Worm (Caenorhabditis elegans) whole organism, L3 larva: ENCODE data around the gene EEED8.13.

Experiments
- daf-12 ChIP-seq: fragments of 150-350 bp; optimal IDR thresholded peaks from 2 replicates; lab custom pipeline; 2014; ENCODE audit warnings: missing biosample characterization, missing genetic modification reagents, missing genetic modification characterization
- fkh-10 ChIP-seq: sonication (generic microtip); optimal IDR thresholded peaks from 2 replicates; lab custom pipeline; 2017; ENCODE audit warnings: missing biosample characterization, missing genetic modification reagents, missing genetic modification characterization
- jun-1 ChIP-seq: fragments of 150-350 bp; optimal IDR thresholded peaks from 2 replicates; lab custom pipeline; 2014; ENCODE audit warnings: missing biosample characterization, missing genetic modification reagents, missing genetic modification characterization
- mdl-1 ChIP-seq: fragments of 150-350 bp; optimal IDR thresholded peaks from 2 replicates; lab custom pipeline; 2014; ENCODE audit warnings: missing biosample characterization, missing genetic modification characterization
- pqm-1 ChIP-seq: fragments of 150-350 bp; optimal IDR thresholded peaks from 2 replicates; lab custom pipeline; 2017; ENCODE audit warnings: missing biosample characterization, missing genetic modification characterization, inconsistent platforms
- snpc-4 ChIP-seq: fragments of 150-350 bp; optimal IDR thresholded peaks from 2 replicates; lab custom pipeline; 2014; ENCODE audit warnings: missing biosample characterization, missing genetic modification characterization
- tbx-2 ChIP-seq: sonication (generic microtip); optimal IDR thresholded peaks from 2 replicates; lab custom pipeline; 2016; ENCODE audit warnings: mild to moderate bottlenecking, missing genetic modification characterization, missing compliant biosample characterization
- unc-62 ChIP-seq: fragments of 150-350 bp; sonication (generic microtip); optimal IDR thresholded peaks from 4 replicates; lab custom pipeline; 2014; ENCODE audit warnings: missing biosample characterization, missing genetic modification reagents, missing genetic modification characterization
- zag-1 ChIP-seq: fragments of 150-350 bp; optimal IDR thresholded peaks from 2 replicates; lab custom pipeline; 2014; ENCODE audit warnings: missing biosample characterization, missing genetic modification characterization

- no peak for TF ChIP-seq mdl-1 (tag; lab: Kevin White, UChicago)
- no peak for TF ChIP-seq snpc-4 (tag; lab: Kevin White, UChicago)
- TF ChIP-seq daf-12: no peak
- no peak for TF ChIP-seq zag-1 (tag; lab: Kevin White, UChicago)
- no peak for TF ChIP-seq pqm-1 (tag; lab: Kevin White, UChicago)
- no peak for TF ChIP-seq fkh-10 (GFP tag; lab: Kevin White, UChicago)
- TF ChIP-seq unc-62: no peak
- no peak for TF ChIP-seq jun-1 (tag; lab: Kevin White, UChicago)
- TF ChIP-seq tbx-2: no peak
These were observed 23.5 kb downstream of the EEED8.13 start, which contains the start of gene rsp-4 for ce11 chrII:5388786-5389421.
